Worm (Caenorhabditis elegans) whole organism, young adult: ENCODE results near the gene col-111.

Experiments used
- B0019.2 ChIP-seq: fragments of 200-800 bp; sonication (Bioruptor generic); conservative IDR thresholded peaks from 2 replicates; pipeline ENCODE4 v1.3.6; 2022; ENCODE audit warnings: missing genetic modification reagents, missing genetic modification characterization, missing compliant biosample characterization
- B0261.1 ChIP-seq: sonication (generic microtip); optimal IDR thresholded peaks from 2 replicates; lab custom pipeline; 2016; ENCODE audit warnings: mild to moderate bottlenecking, missing genetic modification characterization, moderate library complexity, missing compliant biosample characterization
- C17E4.6 ChIP-seq: fragments of 200-800 bp; sonication (Bioruptor generic); IDR thresholded peaks from 2 replicates; pipeline ENCODE4 v1.3.6; 2022; ENCODE audit warnings: missing genetic modification reagents, missing genetic modification characterization, missing compliant biosample characterization
- F33H1.4 ChIP-seq: fragments of 200-800 bp; sonication (Bioruptor generic); IDR thresholded peaks from 2 replicates; pipeline ENCODE4 v1.3.6; 2022; ENCODE audit warnings: missing genetic modification reagents, missing genetic modification characterization, missing compliant biosample characterization
- F37B4.10 ChIP-seq: fragments of 200-800 bp; sonication (Bioruptor generic); IDR thresholded peaks from 2 replicates; pipeline ENCODE4 v1.3.6; 2022; ENCODE audit warnings: missing genetic modification characterization, missing compliant biosample characterization
- Y53G8AR.9 ChIP-seq: fragments of 200-800 bp; sonication (Bioruptor generic); conservative IDR thresholded peaks from 2 replicates; pipeline ENCODE4 v1.3.6; 2022; ENCODE audit warnings: missing genetic modification reagents, missing genetic modification characterization, missing compliant biosample characterization
- Y79H2A.3 ChIP-seq: fragments of 200-800 bp; sonication (Bioruptor generic); conservative IDR thresholded peaks from 2 replicates; pipeline ENCODE4 v1.3.6; 2022; ENCODE audit warnings: missing genetic modification reagents, missing genetic modification characterization, missing compliant biosample characterization
- Y95B8A.8 ChIP-seq: fragments of 200-800 bp; sonication (Bioruptor generic); IDR thresholded peaks from 2 replicates; pipeline ENCODE4 v1.3.6; 2022; ENCODE audit warnings: missing genetic modification reagents, missing genetic modification characterization, missing compliant biosample characterization
- ama-1 ChIP-seq, 3 experiments: fragments of 150-350 bp in 1 of 3; sonication (generic microtip) in 2 of 3; optimal IDR thresholded peaks; 2 replicates each; lab custom pipeline; 2014 to 2018; ENCODE audit warnings: missing biosample characterization in 2 of 3, missing genetic modification characterization in 2 of 3, missing genetic modification reagents in 2 of 3
- aptf-2 ChIP-seq: fragments of 200-800 bp; sonication (Bioruptor generic); conservative IDR thresholded peaks from 2 replicates; pipeline ENCODE4 v1.3.6; 2022; ENCODE audit warnings: missing genetic modification reagents, missing genetic modification characterization, missing compliant biosample characterization
- aptf-3 ChIP-seq: fragments of 200-800 bp; sonication (Bioruptor generic); IDR thresholded peaks from 2 replicates; pipeline ENCODE4 v1.3.6; 2022; ENCODE audit warnings: missing genetic modification characterization, missing compliant biosample characterization
- bed-1 ChIP-seq: fragments of 200-800 bp; sonication (Bioruptor generic); IDR thresholded peaks from 2 replicates; pipeline ENCODE4 v1.3.6; 2022; ENCODE audit warnings: missing genetic modification reagents, missing genetic modification characterization, missing compliant biosample characterization
- bed-2 ChIP-seq: fragments of 200-800 bp; sonication (Bioruptor generic); IDR thresholded peaks from 2 replicates; pipeline ENCODE4 v1.3.6; 2022; ENCODE audit warnings: missing genetic modification reagents, missing genetic modification characterization, missing compliant biosample characterization
- cebp-2 ChIP-seq: fragments of 200-800 bp; sonication (Bioruptor generic); IDR thresholded peaks from 2 replicates; pipeline ENCODE4 v1.3.6; 2022; ENCODE audit warnings: missing genetic modification characterization, missing compliant biosample characterization
- ceh-100 ChIP-seq: fragments of 200-800 bp; sonication (Bioruptor generic); IDR thresholded peaks from 2 replicates; pipeline ENCODE4 v1.3.6; 2022; ENCODE audit warnings: missing genetic modification reagents, missing genetic modification characterization, missing compliant biosample characterization
- ceh-91 ChIP-seq: fragments of 200-800 bp; sonication (Bioruptor generic); IDR thresholded peaks from 2 replicates; pipeline ENCODE4 v1.3.6; 2022; ENCODE audit warnings: missing genetic modification reagents, missing genetic modification characterization, missing compliant biosample characterization
- egl-18 ChIP-seq: fragments of 200-800 bp; sonication (Bioruptor generic); IDR thresholded peaks from 2 replicates; pipeline ENCODE4 v1.3.6; 2022; ENCODE audit warnings: missing genetic modification reagents, missing genetic modification characterization, missing compliant biosample characterization
- egrh-3 ChIP-seq: fragments of 200-800 bp; sonication (Bioruptor generic); IDR thresholded peaks from 2 replicates; pipeline ENCODE4 v1.3.6; 2022; ENCODE audit warnings: missing genetic modification reagents, missing genetic modification characterization, missing compliant biosample characterization
- him-1 ChIP-seq: sonication (generic microtip); optimal IDR thresholded peaks from 2 replicates; lab custom pipeline; 2016; ENCODE audit warnings: missing genotype, missing genetic modification reagents, missing genetic modification characterization, missing compliant biosample characterization
- hlh-26 ChIP-seq: fragments of 200-800 bp; sonication (Bioruptor generic); conservative IDR thresholded peaks from 2 replicates; pipeline ENCODE4 v1.3.6; 2022; ENCODE audit warnings: missing genetic modification reagents, missing genetic modification characterization, missing compliant biosample characterization
- hmg-20 ChIP-seq: fragments of 200-800 bp; sonication (Bioruptor generic); IDR thresholded peaks from 2 replicates; pipeline ENCODE4 v1.3.6; 2022; ENCODE audit warnings: missing genetic modification reagents, missing genetic modification characterization, missing compliant biosample characterization
- hsf-1 ChIP-seq: fragments of 200-800 bp; sonication (Bioruptor generic); IDR thresholded peaks from 2 replicates; pipeline ENCODE4 v1.3.6; 2022; ENCODE audit warnings: missing genetic modification reagents, missing genetic modification characterization, missing compliant biosample characterization
- lir-1 ChIP-seq: fragments of 200-800 bp; sonication (Bioruptor generic); conservative IDR thresholded peaks from 2 replicates; pipeline ENCODE4 v1.3.6; 2022; ENCODE audit warnings: missing genetic modification reagents, missing genetic modification characterization, missing compliant biosample characterization
- lsl-1 ChIP-seq: fragments of 200-800 bp; sonication (Bioruptor generic); optimal IDR thresholded peaks from 2 replicates; lab custom pipeline; 2018; ENCODE audit warnings: mild to moderate bottlenecking, missing genetic modification characterization, moderate library complexity, missing compliant biosample characterization
- madf-6 ChIP-seq: fragments of 200-800 bp; sonication (Bioruptor generic); IDR thresholded peaks from 2 replicates; pipeline ENCODE4 v1.3.6; 2022; ENCODE audit warnings: missing genetic modification reagents, missing genetic modification characterization, missing compliant biosample characterization
- nfyb-1 ChIP-seq: fragments of 200-800 bp; sonication (Bioruptor generic); IDR thresholded peaks from 2 replicates; pipeline ENCODE4 v1.3.6; 2022; ENCODE audit warnings: missing genetic modification reagents, missing genetic modification characterization, missing compliant biosample characterization
- snpc-1.1 ChIP-seq: sonication (generic microtip); optimal IDR thresholded peaks from 2 replicates; lab custom pipeline; 2017; ENCODE audit warnings: missing genetic modification characterization, mild to moderate bottlenecking, missing compliant biosample characterization, antibody characterized with exemption, moderate library complexity, missing genotype, missing genetic modification reagents; ENCODE audit not compliant: insufficient read depth
- snpc-3.4 ChIP-seq: sonication (generic microtip); optimal IDR thresholded peaks from 2 replicates; lab custom pipeline; 2017; ENCODE audit warnings: missing genetic modification characterization, mild to moderate bottlenecking, missing compliant biosample characterization, antibody characterized with exemption, moderate library complexity, missing genotype, missing genetic modification reagents
- snpc-4 ChIP-seq, 5 experiments: fragments of 150-350 bp in 1 of 5; sonication (generic microtip) in 4 of 5; optimal IDR thresholded peaks; 2 replicates each; lab custom pipeline; 2014 to 2018; ENCODE audit warnings: missing genetic modification characterization in 5 of 5, missing biosample characterization in 3 of 5, antibody characterized with exemption in 2 of 5, mild to moderate bottlenecking in 2 of 5, missing compliant biosample characterization in 2 of 5, missing genotype in 2 of 5, moderate library complexity in 2 of 5, missing genetic modification reagents in 1 of 5
- zfh-2 ChIP-seq: fragments of 200-800 bp; sonication (Bioruptor generic); conservative IDR thresholded peaks from 2 replicates; pipeline ENCODE4 v1.3.6; 2022; ENCODE audit warnings: missing genetic modification reagents, missing genetic modification characterization, missing compliant biosample characterization
- ztf-25 ChIP-seq: fragments of 200-800 bp; sonication (Bioruptor generic); IDR thresholded peaks from 2 replicates; pipeline ENCODE4 v1.3.6; 2022; ENCODE audit warnings: missing genetic modification reagents, missing genetic modification characterization, missing compliant biosample characterization
- ztf-3 ChIP-seq: fragments of 200-800 bp; sonication (Bioruptor generic); optimal IDR thresholded peaks from 2 replicates; lab custom pipeline; 2018; ENCODE audit warnings: mild to moderate bottlenecking, missing genetic modification characterization, missing compliant biosample characterization

col-111 gene

ce11 chrIV:4660151-4661041 is 2.6 kb upstream of the col-111 start, which contains the start of the genes F29B9.11 and jmjd-1.2 (continued):
- peak; percentile 83 for TF ChIP-seq Y95B8A.8

- TF ChIP-seq nfyb-1: 0 out of 2 replicates have a peak, but pooled peaks have one; percentile 31
- TF ChIP-seq snpc-1.1: no peak
- TF ChIP-seq hlh-26: no peak
- TF ChIP-seq aptf-3 (GFP tag; lab: Robert Waterston, UW): no peak
- no peak for TF ChIP-seq Y79H2A.3 (GFP tag; lab: Robert Waterston, UW)
- no peak for TF ChIP-seq aptf-2 (GFP tag; lab: Robert Waterston, UW)
- TF ChIP-seq B0019.2 (GFP tag; lab: Robert Waterston, UW): no peak
- TF ChIP-seq B0261.1 (tag; lab: Kevin White, UChicago): no peak
- no peak for TF ChIP-seq bed-2 (GFP tag; lab: Robert Waterston, UW)
- TF ChIP-seq Y53G8AR.9 (GFP tag; lab: Robert Waterston, UW): 0 out of 2 replicates have a peak, but pooled peaks have one; percentile 35
- TF ChIP-seq madf-6 (GFP tag; lab: Robert Waterston, UW): peak; percentile 41; the same call in 1 of the 2 replicates
- no peak for TF ChIP-seq bed-1 (GFP tag; lab: Robert Waterston, UW)
- TF ChIP-seq ama-1 (optimal IDR thresholded peaks at IDR 0.05; lab: Kevin White, UChicago): peak; percentile 16
- TF ChIP-seq ama-1 (GFP tag; optimal IDR thresholded peaks at IDR 0.05; lab: Kevin White, UChicago): no peak
- TF ChIP-seq snpc-3.4 (tag; lab: Kevin White, UChicago): peak; percentile 16
- no peak for TF ChIP-seq ztf-3 (GFP tag; lab: Kevin White, UChicago)
- peak; percentile 1 for TF ChIP-seq snpc-4 (GFP tag; optimal IDR thresholded peaks at IDR 0.05; lab: Kevin White, UChicago)
- no peak for TF ChIP-seq snpc-4 (tag; optimal IDR thresholded peaks at IDR 0.05; lab: Kevin White, UChicago)
- TF ChIP-seq cebp-2 (GFP tag; lab: Robert Waterston, UW): no peak
- TF ChIP-seq egl-18: no peak
- peak; percentile 60 for TF ChIP-seq ceh-100 (GFP tag; lab: Robert Waterston, UW)
- TF ChIP-seq him-1: no peak
- TF ChIP-seq C17E4.6 (GFP tag; lab: Robert Waterston, UW): no peak
- no peak for TF ChIP-seq hmg-20 (GFP tag; lab: Robert Waterston, UW)
- no peak for TF ChIP-seq lir-1 (GFP tag; lab: Robert Waterston, UW)
Observed at ce11 chrIV:4659277-4659676, 1.5 kb upstream of the col-111 start, which contains the start of gene mrps-21. Gene mrps-21, minus strand, starts transcription at chrIV:4659517.

ce11 chrIV:4658702-4659101 is 928 bp upstream of the col-111 start:
- TF ChIP-seq madf-6 (GFP tag; lab: Robert Waterston, UW) (peak; percentile 24; the same call in 1 of the 2 replicates), ztf-25 (GFP tag; lab: Robert Waterston, UW) (0 out of 2 replicates have a peak, but pooled peaks have one; percentile 52), ceh-100 (GFP tag; lab: Robert Waterston, UW) (0 out of 2 replicates have a peak, but pooled peaks have one; percentile 10), F33H1.4 (GFP tag; lab: Robert Waterston, UW) (peak; percentile 70), egrh-3 (GFP tag; lab: Robert Waterston, UW) (peak; percentile 51; the same call in 1 of the 2 replicates), ceh-91 (GFP tag; lab: Robert Waterston, UW) (peak; percentile 9; the same call in 1 of the 2 replicates), C17E4.6 (GFP tag; lab: Robert Waterston, UW) (peak; percentile 53; the same call in 1 of the 2 replicates), zfh-2 (peak; percentile 50), lsl-1 (peak; percentile 23), hsf-1 (GFP tag; lab: Robert Waterston, UW) (peak; percentile 37; the same call in 1 of the 2 replicates), F37B4.10 (GFP tag; lab: Robert Waterston, UW) (0 out of 2 replicates have a peak, but pooled peaks have one; percentile 84)
